Worm (Caenorhabditis elegans) whole organism, L3 larva: ENCODE results near the gene B0361.4.

Source experiments
- R02D3.7 ChIP-seq: fragments of 150-350 bp; optimal IDR thresholded peaks from 2 replicates; lab custom pipeline; 2014; ENCODE audit warnings: missing biosample characterization, missing genetic modification characterization
- aly-2 ChIP-seq: fragments of 150-350 bp; optimal IDR thresholded peaks from 2 replicates; lab custom pipeline; 2014; ENCODE audit warnings: missing biosample characterization, missing genetic modification characterization
- ceh-28 ChIP-seq: fragments of 150-350 bp; optimal IDR thresholded peaks from 2 replicates; lab custom pipeline; 2014; ENCODE audit warnings: missing biosample characterization, missing genetic modification reagents, missing genetic modification characterization
- elt-1 ChIP-seq: fragments of 150-350 bp; optimal IDR thresholded peaks from 2 replicates; lab custom pipeline; 2014; ENCODE audit warnings: missing biosample characterization, missing genetic modification characterization
- elt-2 ChIP-seq: sonication (generic microtip); optimal IDR thresholded peaks from 2 replicates; lab custom pipeline; 2016; ENCODE audit warnings: missing genetic modification reagents, mild to moderate bottlenecking, missing genetic modification characterization, missing compliant biosample characterization
- mdl-1 ChIP-seq: fragments of 150-350 bp; optimal IDR thresholded peaks from 2 replicates; lab custom pipeline; 2014; ENCODE audit warnings: missing biosample characterization, missing genetic modification characterization
- nhr-67 ChIP-seq: fragments of 150-350 bp; optimal IDR thresholded peaks from 2 replicates; lab custom pipeline; 2014; ENCODE audit warnings: missing biosample characterization, missing genetic modification characterization
- skn-1 ChIP-seq: fragments of 150-350 bp; optimal IDR thresholded peaks from 2 replicates; lab custom pipeline; 2014; ENCODE audit warnings: missing biosample characterization, missing genetic modification characterization
- zag-1 ChIP-seq: fragments of 150-350 bp; optimal IDR thresholded peaks from 2 replicates; lab custom pipeline; 2014; ENCODE audit warnings: missing biosample characterization, missing genetic modification characterization

DNA sequence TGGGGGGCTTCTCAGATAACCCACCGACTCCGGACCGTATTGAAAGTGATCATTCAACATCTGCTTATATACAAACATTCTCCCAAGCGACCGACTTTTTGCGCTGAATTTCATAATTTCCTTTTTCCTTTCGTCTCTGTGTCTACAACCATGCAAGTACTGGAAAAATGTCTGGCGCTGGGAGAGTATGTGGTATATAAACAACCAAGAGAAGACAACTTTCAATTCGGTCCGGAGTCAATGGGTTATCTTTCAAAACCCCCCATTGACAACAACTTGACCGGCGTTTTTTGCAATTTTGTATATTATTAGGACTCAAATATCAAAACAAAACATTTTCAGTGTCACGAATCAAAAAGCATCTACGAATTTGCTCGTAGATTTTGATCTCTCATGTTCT, 19.7 kb downstream of the B0361.4 start:
- TF ChIP-seq zag-1 (no peak), nhr-67 (tag; lab: Kevin White, UChicago) (no peak), elt-2 (peak; percentile 45), mdl-1 (no peak), aly-2 (no peak), R02D3.7 (peak; percentile 6), skn-1 (no peak), elt-1 (tag; lab: Kevin White, UChicago) (no peak), ceh-28 (tag; lab: Kevin White, UChicago) (peak; percentile 45)
